Worm (Caenorhabditis elegans): ENCODE results near the gene F15D4.4.
A peak's percentile ranks its signal among the peaks of the same experiment; 100 is the strongest.

The F15D4.4 gene

DNA sequence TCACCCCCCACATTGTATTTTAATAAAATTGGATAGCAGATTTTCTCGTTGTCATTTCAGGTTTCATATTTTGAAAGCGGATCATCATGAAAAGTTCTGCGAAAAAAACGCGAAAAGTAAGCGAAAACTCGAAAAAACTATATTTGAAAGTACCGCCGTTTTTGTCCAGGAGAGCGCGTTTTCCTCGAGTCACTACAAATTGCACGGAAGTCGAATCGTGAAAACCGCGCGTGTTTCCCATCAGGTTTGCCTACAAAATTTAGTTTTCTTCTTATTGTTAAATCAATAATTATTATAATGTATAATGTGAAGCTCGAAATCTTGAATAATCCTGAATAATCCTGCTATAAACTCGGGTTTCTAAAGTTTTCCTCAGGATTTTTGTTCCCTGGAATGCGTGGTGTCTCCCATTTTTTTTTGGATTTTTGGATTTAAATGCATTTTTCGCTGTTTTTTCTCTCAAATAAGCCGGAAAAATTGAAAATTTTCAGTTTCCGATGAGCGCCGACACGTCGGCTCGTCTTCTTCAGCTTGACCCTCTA lies 43.2 kb downstream of the F15D4.4 start, which contains the start of gene btf-1 (continued):
- TF ChIP-seq pha-4 (tag; optimal IDR thresholded peaks at IDR 0.05): peak; percentile 19
- peak; percentile 39 for TF ChIP-seq somi-1 (GFP tag; optimal IDR thresholded peaks at IDR 0.05)
- no peak; the same call in 1 of the 2 replicates for TF ChIP-seq F33H1.4 (GFP tag; IDR thresholded peaks at IDR 0.05)
- no peak for TF ChIP-seq cebp-1 (GFP tag; IDR thresholded peaks at IDR 0.05)
- TF ChIP-seq cebp-1 (tag; optimal IDR thresholded peaks at IDR 0.05): peak; percentile 73
- 0 out of 2 replicates have a peak, but pooled peaks have one; percentile 46 for TF ChIP-seq C17E4.6 (GFP tag; IDR thresholded peaks at IDR 0.05)
- TF ChIP-seq Y53G8AR.9 (GFP tag; conservative IDR thresholded peaks at IDR 0.05): peak; percentile 76; the same call in 1 of the 2 replicates
- TF ChIP-seq let-607 (tag; optimal IDR thresholded peaks at IDR 0.05): peak; percentile 56 to 72
- peak; percentile 11 for TF ChIP-seq ztf-26 (tag; optimal IDR thresholded peaks at IDR 0.05)
- TF ChIP-seq nhr-27 (tag; optimal IDR thresholded peaks at IDR 0.05): peak; percentile 21
- no peak for TF ChIP-seq F55B11.4 (tag; optimal IDR thresholded peaks at IDR 0.05; ENCODE audit: borderline replicate concordance, insufficient read depth)
- no peak for TF ChIP-seq F22D6.2 (tag; optimal IDR thresholded peaks at IDR 0.05)
- TF ChIP-seq Y53F4B.3 (GFP tag; IDR thresholded peaks at IDR 0.05): no peak
- no peak for TF ChIP-seq rpc-1 (optimal IDR thresholded peaks at IDR 0.05)
- TF ChIP-seq rpc-1 (tag; optimal IDR thresholded peaks at IDR 0.05): no peak
- TF ChIP-seq Y95B8A.8 (GFP tag; IDR thresholded peaks at IDR 0.05): 0 out of 2 replicates have a peak, but pooled peaks have one; percentile 19
- no peak for TF ChIP-seq akir-1 (GFP tag; optimal IDR thresholded peaks at IDR 0.05)
- peak; percentile 62 for TF ChIP-seq ccch-3 (GFP tag; optimal IDR thresholded peaks at IDR 0.05)
- TF ChIP-seq snpc-1.3 (tag; optimal IDR thresholded peaks at IDR 0.05; ENCODE audit: insufficient read depth): peak; percentile 42
- no peak for TF ChIP-seq sea-2 (GFP tag; IDR thresholded peaks at IDR 0.05)
- TF ChIP-seq snpc-3.4 (tag; optimal IDR thresholded peaks at IDR 0.05): peak; percentile 39
- peak; percentile 66 for TF ChIP-seq madf-10 (tag; optimal IDR thresholded peaks at IDR 0.05)
- peak; percentile 33 for TF ChIP-seq tbp1 (GFP tag; optimal IDR thresholded peaks at IDR 0.05)
- TF ChIP-seq ztf-3 (GFP tag; optimal IDR thresholded peaks at IDR 0.05): no peak
- TF ChIP-seq hmg-1.2 (GFP tag; IDR thresholded peaks at IDR 0.05): no peak; the same call in 1 of the 2 replicates
- TF ChIP-seq F52B5.7 (tag; optimal IDR thresholded peaks at IDR 0.05): no peak
- TF ChIP-seq Y56A3A.18 (GFP tag; IDR thresholded peaks at IDR 0.05): no peak
- TF ChIP-seq lin-35 (GFP tag; optimal IDR thresholded peaks at IDR 0.05): peak in 1 of 3 experiments; percentile 86

DNA sequence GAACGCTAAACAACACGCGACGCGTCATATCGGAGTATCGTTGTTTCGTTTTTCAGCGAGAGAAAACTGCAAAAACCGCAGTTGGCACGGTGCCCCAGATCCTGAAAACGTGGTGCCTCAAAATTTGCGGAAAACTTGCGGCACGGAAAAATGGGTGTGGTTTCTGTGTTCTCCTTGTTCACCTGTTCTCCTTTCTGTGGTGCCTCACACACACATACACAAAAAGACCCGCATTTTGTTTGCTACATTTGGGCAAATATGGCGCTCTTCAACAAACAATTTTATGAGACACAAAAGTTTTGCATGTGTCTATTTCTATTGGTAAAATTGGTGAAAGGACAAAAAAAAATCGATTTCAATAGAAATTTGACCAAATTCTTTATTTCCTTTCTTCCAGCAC lies 44.1 kb downstream of the F15D4.4 start:
- 0 out of 2 replicates have a peak, but pooled peaks have one; percentile 8 for TF ChIP-seq attf-3 (GFP tag; conservative IDR thresholded peaks at IDR 0.05)
- no peak for TF ChIP-seq attf-5 (GFP tag; optimal IDR thresholded peaks at IDR 0.05)
- 0 out of 2 replicates have a peak, but pooled peaks have one; percentile 23 for TF ChIP-seq hsf-1 (GFP tag; IDR thresholded peaks at IDR 0.05)
- TF ChIP-seq hlh-26 (GFP tag; conservative IDR thresholded peaks at IDR 0.05): no peak
- peak; percentile 60 for TF ChIP-seq ceh-100 (GFP tag; IDR thresholded peaks at IDR 0.05)

ce11 chrII:13196689-13197280 lies 46.1 kb downstream of the F15D4.4 start:
- no peak for TF ChIP-seq F57C9.4 (tag; optimal IDR thresholded peaks at IDR 0.05)
- TF ChIP-seq lin-26 (GFP tag; IDR thresholded peaks at IDR 0.05): no peak
- peak; percentile 42 for TF ChIP-seq K12H6.12 (tag; optimal IDR thresholded peaks at IDR 0.05)
- no peak for TF ChIP-seq mel-28 (tag; optimal IDR thresholded peaks at IDR 0.05; ENCODE audit: borderline replicate concordance)
- no peak for TF ChIP-seq nhr-179 (tag; optimal IDR thresholded peaks at IDR 0.05)
- no peak for TF ChIP-seq F55B11.4 (tag; optimal IDR thresholded peaks at IDR 0.05; ENCODE audit: borderline replicate concordance, insufficient read depth)
- no peak for TF ChIP-seq efl-1 (GFP tag; optimal IDR thresholded peaks at IDR 0.05)
- no peak for TF ChIP-seq cebp-1 (GFP tag; IDR thresholded peaks at IDR 0.05)
- TF ChIP-seq cebp-1 (tag; optimal IDR thresholded peaks at IDR 0.05): peak; percentile 40
- TF ChIP-seq madf-3 (GFP tag; IDR thresholded peaks at IDR 0.05): 0 out of 2 replicates have a peak, but pooled peaks have one; percentile 35
- TF ChIP-seq ceh-40 (GFP tag; IDR thresholded peaks at IDR 0.05): no peak
- peak; percentile 69; the same call in 1 of the 2 replicates for TF ChIP-seq hmg-1.2 (GFP tag; IDR thresholded peaks at IDR 0.05)
- no peak for TF ChIP-seq hlh-26 (GFP tag; conservative IDR thresholded peaks at IDR 0.05)
- TF ChIP-seq ztf-18 (tag; optimal IDR thresholded peaks at IDR 0.05): no peak
- no peak for TF ChIP-seq nhr-80 (tag; optimal IDR thresholded peaks at IDR 0.05)
- TF ChIP-seq T07F8.4 (tag; optimal IDR thresholded peaks at IDR 0.05): no peak
- TF ChIP-seq zfh-2 (GFP tag; conservative IDR thresholded peaks at IDR 0.05): peak; percentile 47; the same call in 1 of the 2 replicates
- no peak for TF ChIP-seq Y53G8AR.9 (GFP tag; conservative IDR thresholded peaks at IDR 0.05)
